Worm (Caenorhabditis elegans): ENCODE data around the gene arl-1.

- no peak for TF ChIP-seq daf-12 (tag; optimal IDR thresholded peaks at IDR 0.05)
- TF ChIP-seq ama-1 (optimal IDR thresholded peaks at IDR 0.05), result no peak
Measured at ce11 chrII:8631766-8632165, 50.0 kb downstream of the arl-1 start.
